Fruit fly (Drosophila melanogaster) ovary, adult (tissue): Measurements from ENCODE around the gene Lst8.
A peak's percentile ranks its signal among the peaks of the same experiment; 100 is the strongest.

Experiments
- CG17801 ChIP-seq: fragments of 200-800 bp; optimal IDR thresholded peaks from 2 replicates; lab custom pipeline; 2019; ENCODE audit warnings: missing biosample characterization, mild to moderate bottlenecking, missing genetic modification characterization, moderate library complexity; ENCODE audit not compliant: partially characterized antibody

Lst8 gene

DNA sequence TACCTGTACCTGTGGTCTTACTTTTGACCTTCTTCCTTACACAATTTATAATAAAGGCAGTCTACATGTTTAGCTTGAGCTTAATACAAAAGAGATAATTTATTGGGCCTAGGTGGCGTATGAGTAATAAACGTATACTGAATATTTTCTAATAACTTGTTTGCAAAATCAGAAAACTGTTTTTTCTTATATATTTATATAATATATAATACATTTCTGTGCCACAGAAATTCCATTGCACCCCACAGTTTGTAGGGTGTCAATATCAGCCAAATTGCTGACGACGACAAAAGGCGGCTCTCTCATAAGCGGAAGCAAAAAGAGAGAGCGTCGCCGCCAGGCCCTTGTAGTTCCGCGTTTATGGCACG, 20.8 kb downstream of the Lst8 start:
- TF ChIP-seq CG17801: no peak

DNA sequence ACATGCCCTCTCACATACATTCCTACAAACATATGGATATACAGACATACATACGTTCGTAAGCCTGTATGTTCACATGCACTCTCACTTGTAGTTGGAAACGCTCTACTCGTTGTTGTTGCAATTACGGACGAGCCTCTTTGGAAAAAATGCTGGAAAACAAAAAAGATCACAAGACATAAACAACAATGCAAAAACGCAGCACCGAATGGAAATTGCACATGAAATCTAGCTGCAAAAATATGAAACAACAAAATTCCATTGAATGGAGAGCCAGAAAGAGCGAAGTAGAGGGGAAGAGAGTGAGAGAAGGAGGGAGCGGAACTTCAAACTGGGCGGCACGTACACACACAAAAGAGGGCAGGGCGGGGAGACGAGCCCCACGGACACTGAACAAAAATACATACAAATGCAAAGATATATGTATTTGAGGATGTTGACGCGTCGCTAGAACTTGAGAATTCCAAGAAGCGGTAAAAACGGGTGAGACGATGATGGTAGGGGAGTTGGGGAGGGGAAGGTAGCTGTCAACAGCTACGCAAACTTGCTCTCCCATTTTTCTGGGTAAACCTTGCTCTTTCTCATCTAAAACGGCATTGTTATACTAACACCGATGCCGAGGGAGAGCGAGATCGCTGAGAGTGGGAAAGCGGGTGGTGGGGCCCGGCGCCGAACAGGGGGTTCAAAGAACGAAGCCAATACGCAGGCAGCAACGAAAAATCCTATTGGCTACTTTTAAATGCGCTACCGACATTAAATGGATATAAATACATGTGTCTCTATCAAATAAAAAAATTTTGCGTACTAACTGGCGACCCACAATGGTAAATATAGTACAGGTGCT, 21.4 kb downstream of the Lst8 start:
- no peak for TF ChIP-seq CG17801

DNA sequence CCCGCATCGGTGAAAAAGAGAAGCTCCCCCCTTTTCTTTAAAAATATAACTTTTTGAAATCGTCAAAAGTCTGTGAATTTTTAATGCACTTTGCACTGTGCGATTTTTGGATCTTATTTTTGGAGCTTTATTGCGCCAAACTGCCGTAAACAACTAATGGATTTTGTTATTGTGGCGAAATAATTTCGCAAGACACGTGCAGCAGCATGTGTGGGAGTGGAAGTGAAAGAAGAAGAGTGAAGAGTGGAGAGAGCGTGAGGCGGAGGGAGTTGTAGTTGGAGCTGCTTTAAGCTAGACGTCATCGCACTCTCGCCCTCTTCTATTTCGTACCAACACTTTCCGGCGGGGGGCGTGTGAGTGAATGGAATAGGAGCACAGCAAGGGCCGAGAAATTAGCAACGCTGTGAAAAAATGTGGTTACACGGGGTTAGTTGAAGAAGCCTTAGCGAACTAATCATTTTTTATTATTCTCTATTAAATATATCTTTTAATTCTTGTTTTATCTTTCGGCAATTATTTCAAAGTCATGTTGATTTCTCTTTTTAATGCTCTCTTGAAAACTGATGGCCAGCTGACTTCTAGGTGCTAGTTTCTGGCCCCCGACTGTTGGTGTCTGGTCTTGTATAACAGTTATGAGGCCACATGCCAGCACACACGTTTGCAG, 22.2 kb downstream of the Lst8 start:
- peak; percentile 96 for TF ChIP-seq CG17801

DNA sequence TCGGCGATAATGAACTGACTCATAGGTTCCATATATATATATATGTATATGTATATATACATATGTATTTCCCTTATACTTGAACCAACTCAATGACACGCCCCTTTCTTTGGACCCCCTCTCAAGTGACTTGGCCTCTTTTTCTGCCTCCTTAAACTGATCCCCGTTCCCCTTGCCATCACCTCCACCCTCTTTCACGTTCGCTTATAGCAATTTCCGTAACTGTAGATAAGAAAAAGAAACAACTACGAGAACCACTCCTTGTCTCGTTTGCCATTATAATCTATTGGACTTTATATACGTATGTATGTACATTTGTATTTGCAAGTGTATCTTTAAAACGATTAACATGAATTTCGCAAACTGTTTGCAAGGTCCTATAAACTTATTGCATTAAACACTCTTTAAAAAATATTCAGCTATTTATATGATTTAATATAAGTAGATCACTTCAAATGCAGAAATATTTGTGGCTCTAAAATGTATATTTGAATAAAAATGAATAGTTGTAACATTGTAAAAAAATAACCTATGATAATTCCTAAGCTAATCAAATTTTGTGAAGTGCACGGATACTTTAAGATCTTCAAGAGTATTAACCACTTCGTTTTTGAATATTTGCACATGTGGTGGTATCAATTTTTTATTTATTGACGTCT, 23.0 kb downstream of the Lst8 start:
- peak; percentile 33 for TF ChIP-seq CG17801

DNA sequence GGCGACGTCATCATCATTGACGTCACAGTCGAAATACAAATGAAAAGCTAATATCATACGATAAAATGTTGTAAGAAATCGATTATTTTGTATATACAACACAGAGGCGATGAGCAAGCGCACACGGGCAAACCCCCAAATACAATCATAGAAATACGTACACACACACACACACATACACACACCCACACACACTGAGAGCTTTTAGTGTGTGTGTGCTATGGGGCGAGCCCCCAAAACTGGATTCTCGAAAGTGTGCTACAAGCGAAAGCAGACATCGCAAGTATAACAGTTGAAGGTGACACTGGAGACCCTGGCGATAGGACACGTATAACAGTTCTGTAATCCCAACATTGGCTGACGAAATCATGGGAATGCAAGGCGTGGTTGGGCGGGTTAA, 23.9 kb downstream of the Lst8 start:
- no peak for TF ChIP-seq CG17801

DNA sequence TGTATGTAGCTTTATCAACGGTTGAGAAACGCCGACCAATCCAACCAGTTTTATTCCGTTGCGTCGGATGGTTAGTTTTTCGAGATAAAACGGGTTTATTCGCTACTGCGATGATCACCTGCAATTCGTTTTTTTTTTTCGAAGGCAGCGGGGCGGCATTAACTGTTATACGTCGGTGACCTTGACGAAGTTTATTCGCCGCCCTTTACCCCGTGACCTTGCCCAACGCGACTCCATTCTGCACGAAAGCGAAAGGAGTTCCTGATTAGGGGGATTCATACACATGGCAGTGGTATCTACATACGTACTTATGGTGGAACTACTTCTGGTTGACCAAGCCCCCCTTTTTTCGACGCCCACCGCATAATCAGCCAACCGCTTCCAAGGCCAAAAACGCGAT, 25.2 kb downstream of the Lst8 start:
- TF ChIP-seq CG17801: no peak

DNA sequence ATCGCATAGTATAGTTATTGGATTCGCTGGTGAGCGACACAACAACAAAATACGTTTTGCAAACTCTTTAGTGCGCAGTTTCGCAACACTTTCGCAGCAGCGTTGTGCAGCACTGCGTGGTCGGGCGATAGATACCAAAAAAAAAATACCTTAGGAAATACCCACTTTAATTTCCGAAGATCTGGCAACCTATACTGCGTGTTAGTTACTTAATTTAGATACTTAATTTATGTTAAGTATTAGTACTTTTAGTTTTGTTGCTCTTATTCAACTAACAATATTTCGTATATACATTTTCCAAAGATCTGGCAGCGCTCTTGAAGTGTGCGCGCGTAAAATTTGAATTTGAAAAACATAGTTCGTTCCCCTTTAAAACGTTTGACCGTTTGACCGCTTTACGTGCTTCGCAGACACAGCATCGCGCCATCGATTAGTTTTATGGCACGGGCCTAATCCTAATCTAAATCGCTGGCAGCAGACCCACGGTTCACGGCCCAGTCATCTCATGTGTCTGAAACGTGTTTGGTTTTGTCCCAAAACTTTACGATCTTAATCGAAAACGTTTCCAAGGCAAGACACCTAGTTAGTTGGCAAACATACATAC, 25.7 kb downstream of the Lst8 start, which contains the start of gene LPCAT:
Gene LPCAT (minus strand): TSS at position 70 of the 604 bp plus-strand sequence.
- TF ChIP-seq CG17801: peak; percentile 53

DNA sequence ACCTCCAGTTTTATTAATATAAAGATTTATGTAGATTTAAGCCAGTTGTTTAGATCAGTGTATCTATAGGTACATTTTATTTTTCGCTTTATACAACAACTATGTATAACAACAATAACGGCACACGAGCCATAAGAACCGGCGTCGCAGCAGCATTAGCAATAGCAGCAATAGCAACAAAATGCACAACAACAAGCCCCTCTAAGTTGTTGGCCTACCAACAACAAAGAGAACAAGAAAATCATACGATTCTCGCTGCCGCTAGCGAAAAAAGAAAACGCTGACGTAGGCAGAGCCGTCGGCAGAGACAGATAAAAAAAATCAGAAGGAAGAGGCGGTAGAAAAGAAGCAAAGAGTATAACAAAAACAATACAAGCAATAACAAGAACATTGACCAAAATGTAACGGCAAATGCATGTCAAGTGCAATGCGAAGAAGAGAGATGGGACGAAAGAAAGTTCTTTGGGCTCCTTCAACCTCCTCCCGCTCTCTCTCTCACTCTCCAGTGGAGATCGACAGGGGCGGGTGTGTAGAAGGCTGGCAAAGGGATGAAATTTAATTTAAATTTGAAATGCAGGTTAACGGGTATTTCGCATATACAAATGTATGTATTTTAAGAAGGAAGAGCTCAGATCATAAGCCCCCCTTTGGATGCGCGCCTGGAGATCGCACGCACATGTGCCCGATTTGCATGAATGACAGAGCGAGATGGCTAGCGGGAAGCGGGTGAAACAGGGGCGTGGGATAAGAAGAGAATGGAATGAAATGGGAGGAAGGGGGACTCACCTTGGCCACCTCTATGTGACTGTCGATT, 26.9 kb downstream of the Lst8 start:
- TF ChIP-seq CG17801: peak; percentile 95

DNA sequence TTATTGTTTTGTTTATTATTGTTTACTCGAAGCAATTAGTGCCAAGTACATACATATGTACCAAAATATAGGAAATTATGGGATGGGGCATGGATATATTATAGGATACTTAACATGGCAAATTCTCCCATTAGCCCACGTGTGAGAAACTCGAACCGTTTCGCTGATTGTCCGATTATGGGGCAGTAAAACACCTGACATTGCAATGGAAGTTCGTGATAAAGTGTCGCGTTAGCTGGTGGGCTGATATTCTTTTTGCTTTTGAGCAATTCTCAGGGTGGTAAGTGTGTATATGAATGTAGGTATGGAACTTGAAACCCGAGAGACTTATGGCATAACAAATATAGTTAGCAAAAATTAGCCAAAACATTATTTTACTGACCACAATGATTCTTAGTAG, 27.8 kb downstream of the Lst8 start:
- no peak for TF ChIP-seq CG17801

DNA sequence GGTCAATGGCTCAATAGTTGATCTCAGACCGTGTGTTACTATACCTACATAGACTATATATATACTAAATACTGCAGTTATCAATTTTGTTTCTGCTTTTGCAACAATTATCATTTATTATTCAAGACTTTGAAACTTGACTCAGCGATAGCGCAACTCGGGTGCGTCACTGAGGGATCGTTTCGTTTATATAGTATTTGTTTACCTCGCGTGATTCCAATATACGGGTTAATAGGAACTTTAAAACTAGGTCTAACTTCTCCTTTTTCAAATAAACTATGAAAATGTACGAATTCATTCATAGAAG, 28.5 kb downstream of the Lst8 start:
- no peak for TF ChIP-seq CG17801

DNA sequence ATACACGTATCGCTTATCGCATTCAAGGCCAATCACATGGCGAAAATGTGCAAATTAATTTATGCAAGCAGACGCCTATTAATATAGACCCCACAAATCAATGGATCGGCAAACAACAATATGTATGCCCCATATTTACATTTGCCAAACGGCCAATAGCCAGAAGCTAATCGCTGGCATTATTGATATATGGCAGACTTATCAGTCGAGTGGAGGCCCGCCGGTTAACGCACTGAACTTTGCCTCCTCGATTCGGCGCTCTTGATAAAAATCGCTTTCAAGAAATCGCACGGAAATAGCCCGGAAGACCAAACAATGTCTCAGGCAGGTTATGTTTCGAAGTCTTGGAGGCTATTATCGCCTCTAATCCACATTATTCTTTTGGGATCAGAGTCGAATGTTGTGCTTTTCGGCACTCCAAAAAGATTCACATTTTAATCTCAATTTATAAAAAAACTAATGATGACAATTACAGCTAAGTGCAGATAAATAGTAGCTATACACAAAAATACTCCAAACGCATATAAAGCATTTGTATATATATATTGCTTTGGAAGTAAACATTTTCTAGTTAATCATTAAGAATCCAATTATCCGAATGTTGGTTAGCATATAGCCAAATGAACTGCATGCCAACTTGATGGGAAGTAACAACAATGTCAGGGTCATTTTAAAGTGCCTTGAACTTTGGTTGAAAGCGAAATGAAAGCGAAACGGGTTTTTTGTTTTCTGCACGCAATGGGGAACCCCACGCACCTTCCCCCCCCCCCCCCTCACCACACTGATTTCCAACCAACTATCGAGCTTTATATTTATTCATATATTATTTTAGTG, 29.0 kb downstream of the Lst8 start:
- no peak for TF ChIP-seq CG17801

DNA sequence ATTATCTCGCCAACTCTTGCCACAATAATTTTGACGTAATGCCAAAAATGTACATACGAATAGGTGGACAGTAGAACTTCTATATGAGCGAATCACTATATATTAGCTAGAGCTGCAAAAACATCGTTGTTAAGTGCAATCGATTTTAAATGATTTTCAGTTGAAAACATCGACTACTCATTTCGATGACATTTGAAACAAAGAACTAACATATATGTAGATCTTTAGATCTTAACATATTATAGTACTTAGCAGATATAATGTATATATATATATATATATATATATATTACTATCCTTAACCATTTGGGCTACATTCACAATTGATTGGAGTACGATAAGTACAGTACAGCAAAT, 29.6 kb downstream of the Lst8 start, which contains the start of gene CG42395:
Gene CG42395 (minus strand): TSS at position 101 of the 357 bp plus-strand sequence.
- no peak for TF ChIP-seq CG17801

DNA sequence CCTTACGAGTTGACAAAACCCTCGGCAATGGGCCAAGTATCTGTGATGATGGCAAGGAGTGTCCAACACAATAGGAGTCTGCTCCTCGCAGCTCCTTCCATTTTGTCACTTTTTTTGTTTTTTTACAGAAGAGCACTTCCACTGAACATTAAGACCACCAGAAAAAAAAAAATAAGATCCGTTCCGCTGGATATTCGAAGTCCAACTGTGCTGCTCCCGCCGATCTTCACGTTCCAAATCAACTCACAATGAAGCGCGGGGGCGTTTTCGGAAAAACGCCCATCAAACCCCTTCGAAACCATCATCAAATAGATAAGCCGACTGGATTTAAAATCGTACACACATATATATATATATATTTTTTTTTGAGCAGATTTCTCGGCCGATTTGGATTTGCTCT, 34.6 kb downstream of the Lst8 start, which contains the start of gene Cubn:
Gene Cubn (minus strand): TSS at position 101 of the 400 bp plus-strand sequence.
- TF ChIP-seq CG17801: no peak

DNA sequence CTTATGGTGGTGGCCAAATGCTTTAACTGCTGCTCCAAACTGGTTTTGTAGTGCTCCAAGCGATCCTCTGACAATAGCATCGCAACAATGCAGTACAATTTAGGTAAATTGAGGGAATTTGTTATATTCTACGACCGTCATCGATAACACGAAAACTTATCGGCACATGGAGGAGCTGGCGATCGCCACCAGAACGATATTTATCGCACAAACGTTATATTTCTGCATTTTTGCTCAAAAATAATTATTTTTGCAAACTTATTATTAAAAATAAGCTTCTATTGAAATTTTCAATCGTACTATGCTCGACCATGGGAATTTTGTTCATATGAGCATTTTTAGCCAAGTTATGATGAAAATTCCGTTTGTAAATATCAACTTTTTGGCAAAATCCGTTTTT, 49.4 kb downstream of the Lst8 start, which contains the start of gene CG15317:
Gene CG15317 (minus strand): TSS at position 148 of the 400 bp plus-strand sequence.
- no peak for TF ChIP-seq CG17801

DNA sequence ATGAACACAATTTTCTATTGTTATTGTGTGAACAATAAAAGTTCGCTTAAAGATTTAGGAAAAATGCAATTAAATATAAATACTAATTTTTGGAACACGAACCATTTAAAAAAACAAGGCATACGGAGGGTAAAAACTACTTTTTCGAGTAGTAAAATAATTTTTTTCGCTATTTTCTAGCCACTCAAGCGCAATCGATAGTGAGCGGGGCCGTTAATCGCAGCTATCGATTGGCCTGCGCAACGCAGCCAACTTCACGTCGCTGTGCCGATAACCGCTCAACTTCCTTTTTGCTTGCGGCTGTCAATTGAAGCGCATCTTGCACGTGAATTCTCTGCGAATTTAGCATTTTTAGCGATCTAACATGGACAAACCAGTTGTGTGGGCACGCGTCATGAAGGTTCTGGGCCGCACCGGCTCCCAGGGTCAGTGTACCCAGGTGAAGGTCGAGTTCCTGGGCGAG, 51.4 kb downstream of the Lst8 start, which contains the start of gene RpS28b:
Gene RpS28b (plus strand): TSS at position 278 of the 463 bp plus-strand sequence.
- peak; percentile 80 for TF ChIP-seq CG17801
